Worm (Caenorhabditis elegans) whole organism, L4/young adult: ENCODE data around the gene T26H5.10.

Experiments used
- dao-5 ChIP-seq: sonication (generic microtip); optimal IDR thresholded peaks from 2 replicates; lab custom pipeline; 2016; ENCODE audit warnings: missing genotype, missing genetic modification characterization, moderate library complexity, missing compliant biosample characterization
- him-1 ChIP-seq: sonication (generic microtip); optimal IDR thresholded peaks from 2 replicates; lab custom pipeline; 2016; ENCODE audit warnings: missing genotype, missing genetic modification reagents, missing genetic modification characterization, missing compliant biosample characterization

- no peak for TF ChIP-seq him-1 (tag; lab: Kevin White, UChicago)
- no peak for TF ChIP-seq dao-5
Measured at ce11 chrV:15444188-15444587, 580 bp upstream of the T26H5.10 start, which contains the start of gene T26H5.11.
